Worm (Caenorhabditis elegans) whole organism, young adult: ENCODE measurements around the gene pgp-4.

Experiments used
- C06A6.2 ChIP-seq: fragments of 200-800 bp; sonication (Bioruptor generic); conservative IDR thresholded peaks from 2 replicates; pipeline ENCODE4 v1.3.6; 2022; ENCODE audit warnings: missing genetic modification characterization, missing compliant biosample characterization
- F22D6.2 ChIP-seq: sonication (generic microtip); optimal IDR thresholded peaks from 2 replicates; lab custom pipeline; 2016; ENCODE audit warnings: mild to moderate bottlenecking, missing genetic modification characterization, missing compliant biosample characterization
- Y56A3A.18 ChIP-seq: fragments of 200-800 bp; sonication (Bioruptor generic); IDR thresholded peaks from 2 replicates; pipeline ENCODE4 v1.3.6; 2022; ENCODE audit warnings: missing genetic modification reagents, missing genetic modification characterization, missing compliant biosample characterization
- Y79H2A.3 ChIP-seq: fragments of 200-800 bp; sonication (Bioruptor generic); conservative IDR thresholded peaks from 2 replicates; pipeline ENCODE4 v1.3.6; 2022; ENCODE audit warnings: missing genetic modification reagents, missing genetic modification characterization, missing compliant biosample characterization
- akir-1 ChIP-seq: fragments of 200-800 bp; sonication (Bioruptor generic); optimal IDR thresholded peaks from 2 replicates; lab custom pipeline; 2018; ENCODE audit warnings: mild to moderate bottlenecking, missing genetic modification characterization, moderate library complexity, missing compliant biosample characterization
- aptf-3 ChIP-seq: fragments of 200-800 bp; sonication (Bioruptor generic); IDR thresholded peaks from 2 replicates; pipeline ENCODE4 v1.3.6; 2022; ENCODE audit warnings: missing genetic modification characterization, missing compliant biosample characterization
- atf-7 ChIP-seq: sonication (generic microtip); optimal IDR thresholded peaks from 2 replicates; lab custom pipeline; 2017; ENCODE audit warnings: mild to moderate bottlenecking, missing genetic modification characterization, missing compliant biosample characterization
- attf-3 ChIP-seq: fragments of 200-800 bp; sonication (Bioruptor generic); conservative IDR thresholded peaks from 2 replicates; pipeline ENCODE4 v1.3.6; 2022; ENCODE audit warnings: missing genetic modification reagents, missing genetic modification characterization, missing compliant biosample characterization
- attf-5 ChIP-seq: fragments of 200-800 bp; sonication (Bioruptor generic); optimal IDR thresholded peaks from 2 replicates; lab custom pipeline; 2018; ENCODE audit warnings: mild to moderate bottlenecking, missing genetic modification characterization, missing compliant biosample characterization
- bed-2 ChIP-seq: fragments of 200-800 bp; sonication (Bioruptor generic); IDR thresholded peaks from 2 replicates; pipeline ENCODE4 v1.3.6; 2022; ENCODE audit warnings: missing genetic modification reagents, missing genetic modification characterization, missing compliant biosample characterization
- ccch-3 ChIP-seq: fragments of 200-800 bp; sonication (Bioruptor generic); optimal IDR thresholded peaks from 2 replicates; lab custom pipeline; 2018; ENCODE audit warnings: mild to moderate bottlenecking, missing genetic modification characterization, missing compliant biosample characterization
- ceh-100 ChIP-seq: fragments of 200-800 bp; sonication (Bioruptor generic); IDR thresholded peaks from 2 replicates; pipeline ENCODE4 v1.3.6; 2022; ENCODE audit warnings: missing genetic modification reagents, missing genetic modification characterization, missing compliant biosample characterization
- ceh-58 ChIP-seq: fragments of 200-800 bp; sonication (Bioruptor generic); IDR thresholded peaks from 2 replicates; pipeline ENCODE4 v1.3.6; 2022; ENCODE audit warnings: missing genetic modification characterization, missing compliant biosample characterization
- ceh-79 ChIP-seq: sonication (generic microtip); optimal IDR thresholded peaks from 2 replicates; lab custom pipeline; 2017; ENCODE audit warnings: mild to moderate bottlenecking, missing genetic modification characterization, missing compliant biosample characterization
- dox-1 ChIP-seq: fragments of 200-800 bp; sonication (Bioruptor generic); IDR thresholded peaks from 2 replicates; pipeline ENCODE4 v1.3.6; 2022; ENCODE audit warnings: missing genetic modification reagents, missing genetic modification characterization, missing compliant biosample characterization
- hmg-1.2 ChIP-seq: fragments of 200-800 bp; sonication (Bioruptor generic); IDR thresholded peaks from 2 replicates; pipeline ENCODE4 v1.3.6; 2022; ENCODE audit warnings: missing genetic modification reagents, missing genetic modification characterization, missing compliant biosample characterization
- hmg-20 ChIP-seq: fragments of 200-800 bp; sonication (Bioruptor generic); IDR thresholded peaks from 2 replicates; pipeline ENCODE4 v1.3.6; 2022; ENCODE audit warnings: missing genetic modification reagents, missing genetic modification characterization, missing compliant biosample characterization
- let-607 ChIP-seq, 2 experiments: fragments of 200-800 bp in 1 of 2; sonication (Bioruptor generic) in 1 of 2; sonication (generic microtip) in 1 of 2; optimal IDR thresholded peaks; 2 replicates each; lab custom pipeline; 2016 to 2018; ENCODE audit warnings: mild to moderate bottlenecking in 2 of 2, missing compliant biosample characterization in 2 of 2, missing genetic modification characterization in 2 of 2, moderate library complexity in 2 of 2, missing genotype in 1 of 2
- lin-35 ChIP-seq, 3 experiments: fragments of 150-350 bp in 2 of 3; sonication (generic microtip) in 1 of 3; optimal IDR thresholded peaks; 2 replicates each; lab custom pipeline; 2014 to 2018; ENCODE audit warnings: missing biosample characterization in 3 of 3, missing genetic modification characterization in 3 of 3, missing genetic modification reagents in 3 of 3
- lir-1 ChIP-seq: fragments of 200-800 bp; sonication (Bioruptor generic); conservative IDR thresholded peaks from 2 replicates; pipeline ENCODE4 v1.3.6; 2022; ENCODE audit warnings: missing genetic modification reagents, missing genetic modification characterization, missing compliant biosample characterization
- mel-28 ChIP-seq: sonication (generic microtip); optimal IDR thresholded peaks from 2 replicates; lab custom pipeline; 2016; ENCODE audit warnings: borderline replicate concordance, mild to moderate bottlenecking, missing genetic modification characterization, missing compliant biosample characterization
- mes-4 ChIP-seq: sonication (generic microtip); optimal IDR thresholded peaks from 2 replicates; lab custom pipeline; 2016; ENCODE audit warnings: missing genotype, missing genetic modification characterization, missing compliant biosample characterization
- nhr-120 ChIP-seq: fragments of 200-800 bp; sonication (Bioruptor generic); IDR thresholded peaks from 2 replicates; pipeline ENCODE4 v1.3.6; 2022; ENCODE audit warnings: missing genetic modification characterization, missing compliant biosample characterization
- nhr-27 ChIP-seq: fragments of 200-800 bp; sonication (Bioruptor generic); optimal IDR thresholded peaks from 2 replicates; lab custom pipeline; 2018; ENCODE audit warnings: mild to moderate bottlenecking, missing genetic modification characterization, moderate library complexity, missing compliant biosample characterization
- nhr-80 ChIP-seq: sonication (generic microtip); optimal IDR thresholded peaks from 2 replicates; lab custom pipeline; 2016; ENCODE audit warnings: missing genetic modification characterization, missing compliant biosample characterization
- pha-4 ChIP-seq: fragments of 150-350 bp; sonication (generic microtip); optimal IDR thresholded peaks from 2 replicates; lab custom pipeline; 2014; ENCODE audit warnings: missing biosample characterization, missing genetic modification reagents, missing genetic modification characterization
- repo-1 ChIP-seq: sonication (generic microtip); optimal IDR thresholded peaks from 2 replicates; lab custom pipeline; 2017; ENCODE audit warnings: mild to moderate bottlenecking, missing genetic modification characterization, missing compliant biosample characterization
- snpc-4 ChIP-seq, 5 experiments: fragments of 150-350 bp in 1 of 5; sonication (generic microtip) in 4 of 5; optimal IDR thresholded peaks; 2 replicates each; lab custom pipeline; 2014 to 2018; ENCODE audit warnings: missing genetic modification characterization in 5 of 5, missing biosample characterization in 3 of 5, antibody characterized with exemption in 2 of 5, mild to moderate bottlenecking in 2 of 5, missing compliant biosample characterization in 2 of 5, missing genotype in 2 of 5, moderate library complexity in 2 of 5, missing genetic modification reagents in 1 of 5
- tbp1 ChIP-seq: fragments of 200-800 bp; sonication (Bioruptor generic); optimal IDR thresholded peaks from 2 replicates; lab custom pipeline; 2018; ENCODE audit warnings: mild to moderate bottlenecking, missing genetic modification characterization, missing compliant biosample characterization
- zim-3 ChIP-seq: sonication (generic microtip); optimal IDR thresholded peaks from 2 replicates; lab custom pipeline; 2017; ENCODE audit warnings: mild to moderate bottlenecking, missing genetic modification characterization, moderate library complexity, missing compliant biosample characterization
- ztf-22 ChIP-seq: fragments of 200-800 bp; sonication (Bioruptor generic); optimal IDR thresholded peaks from 2 replicates; lab custom pipeline; 2018; ENCODE audit warnings: mild to moderate bottlenecking, missing genetic modification characterization, moderate library complexity, missing compliant biosample characterization
- ztf-28 ChIP-seq: fragments of 200-800 bp; sonication (Bioruptor generic); IDR thresholded peaks from 2 replicates; pipeline ENCODE4 v1.3.6; 2022; ENCODE audit warnings: missing genetic modification reagents, missing genetic modification characterization, missing compliant biosample characterization

The pgp-4 gene

DNA sequence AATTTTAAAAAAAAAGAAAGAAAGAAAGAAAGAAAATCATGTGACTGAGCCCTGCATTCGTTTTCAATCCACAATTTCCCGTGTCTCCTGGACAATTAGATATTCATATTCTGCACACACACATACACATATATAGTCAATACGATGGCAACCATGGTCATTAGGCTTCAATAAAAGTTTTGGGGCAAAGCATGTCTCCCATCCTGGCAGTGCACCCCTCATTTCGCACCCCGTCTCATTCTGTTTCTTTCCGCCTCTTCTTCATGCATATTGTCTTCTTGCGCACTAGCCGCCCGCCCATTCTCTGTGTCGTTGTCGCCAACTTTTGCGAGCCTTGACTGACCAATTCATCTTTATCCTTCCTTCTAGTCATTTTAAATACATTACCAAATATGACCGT lies 10.0 kb downstream of the pgp-4 start (continued):
- no peak for TF ChIP-seq nhr-120 (GFP tag; lab: Robert Waterston, UW)

DNA sequence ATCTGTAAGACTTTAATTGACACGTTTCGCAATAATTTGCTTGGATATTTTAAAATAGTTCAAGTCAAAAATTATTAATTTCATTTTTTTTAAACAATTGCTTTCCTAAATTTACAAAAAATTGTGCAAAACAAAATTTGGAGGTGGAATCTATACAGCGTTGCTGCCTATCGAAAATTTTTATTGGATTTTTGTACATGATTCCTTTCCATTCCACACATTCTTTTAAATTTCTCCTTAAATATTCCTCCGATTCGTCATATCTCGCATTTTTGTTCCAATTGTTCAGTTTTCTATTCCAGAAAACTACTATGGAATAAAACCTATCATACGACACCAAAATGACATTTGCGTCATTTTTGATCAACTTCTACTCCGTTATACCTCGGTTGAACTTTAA lies 10.8 kb downstream of the pgp-4 start, which contains the start of gene ttyh-1:
ttyh-1 (plus strand) TSS at position 301 of the 400 bp plus-strand sequence.
- TF ChIP-seq ceh-100 (GFP tag; lab: Robert Waterston, UW) (no peak), hmg-1.2 (GFP tag; lab: Robert Waterston, UW) (no peak), lin-35 (GFP tag; optimal IDR thresholded peaks at IDR 0.05; lab: Kevin White, UChicago) (no peak), C06A6.2 (GFP tag; lab: Robert Waterston, UW) (no peak), ccch-3 (GFP tag; lab: Kevin White, UChicago) (no peak), zim-3 (no peak)

DNA sequence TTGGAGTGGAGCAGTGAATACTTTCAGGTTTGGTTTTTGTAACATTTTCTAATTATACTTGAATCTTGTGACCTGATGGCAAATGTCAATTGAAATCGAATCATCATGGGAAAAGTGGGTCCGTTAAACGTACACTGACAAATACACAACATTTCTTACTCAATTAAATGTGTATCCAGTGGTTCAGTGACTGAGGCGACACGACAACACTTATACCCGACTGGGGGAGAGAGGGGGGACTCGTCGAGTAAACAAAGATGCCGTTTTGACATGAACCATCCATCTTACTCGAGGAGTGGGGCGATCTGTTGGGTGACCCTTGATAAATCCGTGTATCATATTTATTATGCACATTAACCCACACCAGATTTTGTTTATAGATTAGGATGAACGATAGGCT lies 11.2 kb downstream of the pgp-4 start:
- TF ChIP-seq tbp1 (GFP tag; lab: Kevin White, UChicago), result no peak
- no peak for TF ChIP-seq aptf-3 (GFP tag; lab: Robert Waterston, UW)
- TF ChIP-seq mel-28 (tag; lab: Kevin White, UChicago), result no peak
- no peak for TF ChIP-seq Y79H2A.3 (GFP tag; lab: Robert Waterston, UW)
- TF ChIP-seq pha-4, result no peak
- no peak for TF ChIP-seq hmg-20 (GFP tag; lab: Robert Waterston, UW)
- no peak for TF ChIP-seq F22D6.2
- no peak for TF ChIP-seq atf-7 (tag; lab: Kevin White, UChicago)
- TF ChIP-seq nhr-27 (tag; lab: Kevin White, UChicago), result no peak
- no peak for TF ChIP-seq lir-1 (GFP tag; lab: Robert Waterston, UW)
- TF ChIP-seq attf-5 (GFP tag; lab: Kevin White, UChicago), result no peak
- TF ChIP-seq ztf-22 (GFP tag; lab: Kevin White, UChicago), result no peak
- no peak for TF ChIP-seq mes-4 (tag; lab: Kevin White, UChicago)
- TF ChIP-seq ztf-28 (GFP tag; lab: Robert Waterston, UW), result no peak
- TF ChIP-seq ceh-58, result no peak
- no peak for TF ChIP-seq repo-1
- no peak for TF ChIP-seq ceh-79 (tag; lab: Kevin White, UChicago)
- no peak for TF ChIP-seq let-607 (tag; optimal IDR thresholded peaks at IDR 0.05; lab: Kevin White, UChicago)
- TF ChIP-seq snpc-4 (GFP tag; optimal IDR thresholded peaks at IDR 0.05; lab: Kevin White, UChicago), result no peak
- TF ChIP-seq snpc-4 (tag; optimal IDR thresholded peaks at IDR 0.05; lab: Kevin White, UChicago), result no peak

DNA sequence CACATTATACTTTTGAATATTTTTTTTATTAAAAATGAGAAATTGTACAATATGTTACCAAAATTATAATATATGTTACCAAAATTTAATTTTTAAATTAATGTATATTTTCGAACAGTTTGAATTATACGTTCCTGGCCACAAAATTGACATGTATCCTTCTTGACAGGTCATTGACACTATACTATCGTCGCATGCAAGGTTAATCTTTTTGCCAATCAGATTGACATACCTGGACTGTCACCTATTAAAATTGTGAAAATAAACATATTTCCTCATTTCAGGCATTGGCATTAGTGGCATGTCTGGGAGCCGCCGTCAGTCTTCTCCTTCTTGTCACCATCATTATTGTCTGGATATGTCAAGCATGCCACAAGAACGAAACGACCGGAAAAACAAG lies 12.5 kb downstream of the pgp-4 start:
- TF ChIP-seq akir-1 (GFP tag; lab: Kevin White, UChicago) (no peak), attf-3 (GFP tag; lab: Robert Waterston, UW) (no peak), ztf-22 (GFP tag; lab: Kevin White, UChicago) (no peak), let-607 (tag; optimal IDR thresholded peaks at IDR 0.05; lab: Kevin White, UChicago) (peak in 1 of 2 experiments; percentile 39), tbp1 (GFP tag; lab: Kevin White, UChicago) (no peak), dox-1 (GFP tag; lab: Robert Waterston, UW) (no peak), bed-2 (GFP tag; lab: Robert Waterston, UW) (no peak), nhr-80 (peak; percentile 55), Y56A3A.18 (GFP tag; lab: Robert Waterston, UW) (no peak)

ce11 chrX:11375509-11375908 lies 17.9 kb downstream of the pgp-4 start, which contains the start of gene F42E11.3:
Gene F42E11.3 (minus strand): TSS chrX:11375609.
- TF ChIP-seq ztf-28 (GFP tag; lab: Robert Waterston, UW), result no peak
